Fruit fly (Drosophila melanogaster) whole organism, embryonic: Measurements from ENCODE around the gene CG11089.

ENCODE experiments used
- ATbp ChIP-seq: fragments of 200-800 bp; sonication (Bioruptor generic); optimal IDR thresholded peaks from 2 replicates; lab custom pipeline; 2017; ENCODE audit warnings: missing biosample characterization, mild to moderate bottlenecking, missing genetic modification characterization, missing genetic modification reagents
- B-H2 ChIP-seq: fragments of 200-800 bp; sonication (Bioruptor generic); optimal IDR thresholded peaks from 2 replicates; lab custom pipeline; 2018; ENCODE audit warnings: missing biosample characterization, mild to moderate bottlenecking, missing genetic modification characterization
- Bdp1 ChIP-seq: fragments of 200-800 bp; sonication (Bioruptor generic); optimal IDR thresholded peaks from 3 replicates; lab custom pipeline; 2016; ENCODE audit warnings: missing biosample characterization, missing genetic modification characterization
- CG11560 ChIP-seq: fragments of 200-800 bp; sonication (Bioruptor generic); IDR thresholded peaks from 3 replicates; pipeline ENCODE4 v1.3.6; 2022; ENCODE audit warnings: missing biosample characterization, missing genetic modification characterization
- CG12104 ChIP-seq: fragments of 200-800 bp; sonication (Bioruptor generic); optimal IDR thresholded peaks from 3 replicates; lab custom pipeline; 2016; ENCODE audit warnings: missing biosample characterization, missing genetic modification characterization
- CG14710 ChIP-seq: fragments of 200-800 bp; sonication (Bioruptor generic); optimal IDR thresholded peaks from 3 replicates; lab custom pipeline; 2019; ENCODE audit warnings: missing biosample characterization, mild to moderate bottlenecking, missing genetic modification characterization, moderate library complexity
- CG1529 ChIP-seq: fragments of 200-800 bp; sonication (Bioruptor generic); optimal IDR thresholded peaks from 3 replicates; lab custom pipeline; 2018; ENCODE audit warnings: missing biosample characterization, missing genetic modification characterization
- CG1832 ChIP-seq: fragments of 200-800 bp; sonication (Bioruptor generic); optimal IDR thresholded peaks from 2 replicates; lab custom pipeline; 2017; ENCODE audit warnings: missing biosample characterization, mild to moderate bottlenecking, missing genetic modification characterization, inconsistent platforms
- CG18619 ChIP-seq: fragments of 200-800 bp; sonication (Bioruptor generic); optimal IDR thresholded peaks from 3 replicates; lab custom pipeline; 2017; ENCODE audit warnings: missing biosample characterization, mild to moderate bottlenecking, missing genetic modification characterization
- CG4854 ChIP-seq: fragments of 200-800 bp; sonication (Bioruptor generic); optimal IDR thresholded peaks from 2 replicates; lab custom pipeline; 2016; ENCODE audit warnings: missing biosample characterization, missing genetic modification characterization, inconsistent platforms
- CG7745 ChIP-seq: fragments of 200-800 bp; sonication (Bioruptor generic); optimal IDR thresholded peaks from 2 replicates; lab custom pipeline; 2018; ENCODE audit warnings: missing biosample characterization, mild to moderate bottlenecking, missing genetic modification characterization, moderate library complexity
- CG7786 ChIP-seq: fragments of 200-800 bp; sonication (Bioruptor generic); optimal IDR thresholded peaks from 2 replicates; lab custom pipeline; 2016; ENCODE audit warnings: missing biosample characterization, missing genetic modification characterization
- CG7963 ChIP-seq: fragments of 200-800 bp; sonication (Bioruptor generic); IDR thresholded peaks from 3 replicates; pipeline ENCODE4 v1.3.6; 2022; ENCODE audit warnings: missing biosample characterization, missing genetic modification characterization; ENCODE audit not compliant: partially characterized antibody
- CG9876 ChIP-seq: fragments of 200-800 bp; sonication (Bioruptor generic); optimal IDR thresholded peaks from 2 replicates; lab custom pipeline; 2016; ENCODE audit warnings: missing biosample characterization, missing genetic modification characterization
- CHES-1-like ChIP-seq: fragments of 200-800 bp; sonication (Bioruptor generic); optimal IDR thresholded peaks from 2 replicates; lab custom pipeline; 2016; ENCODE audit warnings: missing biosample characterization, missing genetic modification characterization
- CTCF ChIP-seq: fragments of 200-800 bp; sonication (Bioruptor generic); optimal IDR thresholded peaks from 2 replicates; lab custom pipeline; 2017; ENCODE audit warnings: missing biosample characterization, mild to moderate bottlenecking, missing genetic modification characterization, moderate library complexity
- Doc2 ChIP-seq: fragments of 200-800 bp; sonication (Bioruptor generic); IDR thresholded peaks from 2 replicates; pipeline ENCODE4 v1.3.6; 2022; ENCODE audit warnings: missing biosample characterization, missing genetic modification characterization
- E2f2 ChIP-seq: fragments of 200-800 bp; sonication (Bioruptor generic); IDR thresholded peaks from 2 replicates; pipeline ENCODE4 v1.3.6; 2022; ENCODE audit warnings: missing biosample characterization, missing genetic modification characterization
- H2.0 ChIP-seq: fragments of 200-800 bp; sonication (Bioruptor generic); IDR thresholded peaks from 2 replicates; pipeline ENCODE4 v1.3.6; 2022; ENCODE audit warnings: missing biosample characterization, missing genetic modification characterization
- HmgZ ChIP-seq: fragments of 200-800 bp; sonication (Bioruptor generic); optimal IDR thresholded peaks from 2 replicates; lab custom pipeline; 2018; ENCODE audit warnings: missing biosample characterization, mild to moderate bottlenecking, missing genetic modification characterization
- MBD-R2 ChIP-seq: fragments of 200-800 bp; sonication (Bioruptor generic); IDR thresholded peaks from 2 replicates; pipeline ENCODE4 v1.3.6; 2022; ENCODE audit warnings: missing biosample characterization, missing genetic modification characterization
- NfI ChIP-seq: fragments of 200-800 bp; sonication (Bioruptor generic); optimal IDR thresholded peaks from 3 replicates; lab custom pipeline; 2018; ENCODE audit warnings: missing biosample characterization, mild to moderate bottlenecking, missing genetic modification characterization, moderate library complexity
- Poxn ChIP-seq: fragments of 200-800 bp; sonication (Bioruptor generic); IDR thresholded peaks from 2 replicates; pipeline ENCODE4 v1.3.6; 2022; ENCODE audit warnings: missing biosample characterization, missing genetic modification characterization
- Xbp1 ChIP-seq: fragments of 200-800 bp; sonication (Bioruptor generic); optimal IDR thresholded peaks from 3 replicates; lab custom pipeline; 2016; ENCODE audit warnings: missing biosample characterization, mild to moderate bottlenecking, missing genetic modification characterization
- ara ChIP-seq: fragments of 200-800 bp; sonication (Bioruptor generic); IDR thresholded peaks from 2 replicates; pipeline ENCODE4 v1.3.6; 2022; ENCODE audit warnings: missing biosample characterization, missing genetic modification characterization
- da ChIP-seq: fragments of 200-800 bp; sonication (Bioruptor generic); optimal IDR thresholded peaks from 2 replicates; lab custom pipeline; 2016; ENCODE audit warnings: missing biosample characterization, missing genetic modification characterization
- esg ChIP-seq: fragments of 200-800 bp; sonication (Bioruptor generic); conservative IDR thresholded peaks from 2 replicates; pipeline ENCODE4 v1.3.6; 2022; ENCODE audit warnings: missing biosample characterization, missing genetic modification characterization
- ftz-f1 ChIP-seq: fragments of 200-800 bp; sonication (Bioruptor generic); optimal IDR thresholded peaks from 2 replicates; lab custom pipeline; 2016; ENCODE audit warnings: missing biosample characterization, missing genetic modification characterization
- gem ChIP-seq: fragments of 200-800 bp; sonication (Bioruptor generic); optimal IDR thresholded peaks from 2 replicates; lab custom pipeline; 2019; ENCODE audit warnings: missing biosample characterization, mild to moderate bottlenecking, missing genetic modification characterization, moderate library complexity
- gt ChIP-seq: fragments of 200-800 bp; sonication (Bioruptor generic); IDR thresholded peaks from 2 replicates; pipeline ENCODE4 v1.3.6; 2022; ENCODE audit warnings: missing biosample characterization, missing genetic modification characterization
- hb ChIP-seq: fragments of 200-800 bp; sonication (Bioruptor generic); IDR thresholded peaks from 3 replicates; pipeline ENCODE4 v1.3.6; 2022; ENCODE audit warnings: missing biosample characterization, missing genetic modification characterization; ENCODE audit not compliant: partially characterized antibody
- kay ChIP-seq: fragments of 200-800 bp; sonication (Bioruptor generic); optimal IDR thresholded peaks from 2 replicates; lab custom pipeline; 2016; ENCODE audit warnings: missing biosample characterization, missing genetic modification characterization
- knrl ChIP-seq: fragments of 200-800 bp; sonication (Bioruptor generic); IDR thresholded peaks from 3 replicates; pipeline ENCODE4 v1.3.6; 2022; ENCODE audit warnings: missing biosample characterization, missing genetic modification characterization; ENCODE audit not compliant: partially characterized antibody
- lab ChIP-seq: fragments of 200-800 bp; sonication (Bioruptor generic); optimal IDR thresholded peaks from 3 replicates; lab custom pipeline; 2017; ENCODE audit warnings: missing biosample characterization, missing genetic modification characterization, mild to moderate bottlenecking, moderate library complexity, missing genetic modification reagents
- mam ChIP-seq: fragments of 200-800 bp; sonication (Bioruptor generic); optimal IDR thresholded peaks from 3 replicates; lab custom pipeline; 2016; ENCODE audit warnings: missing biosample characterization, missing genetic modification characterization
- mirr ChIP-seq: fragments of 200-800 bp; sonication (Bioruptor generic); optimal IDR thresholded peaks from 3 replicates; lab custom pipeline; 2018; ENCODE audit warnings: missing biosample characterization, mild to moderate bottlenecking, missing genetic modification characterization
- nmo ChIP-seq: fragments of 200-800 bp; sonication (Bioruptor generic); optimal IDR thresholded peaks from 2 replicates; lab custom pipeline; 2018; ENCODE audit warnings: missing biosample characterization, mild to moderate bottlenecking, missing genetic modification characterization, moderate library complexity
- p53 ChIP-seq: fragments of 200-800 bp; sonication (Bioruptor generic); optimal IDR thresholded peaks from 2 replicates; lab custom pipeline; 2016; ENCODE audit warnings: missing biosample characterization, missing genetic modification characterization
- pb ChIP-seq: fragments of 200-800 bp; sonication (Bioruptor generic); optimal IDR thresholded peaks from 3 replicates; lab custom pipeline; 2016; ENCODE audit warnings: missing biosample characterization, missing genetic modification characterization
- peb ChIP-seq: fragments of 200-800 bp; sonication (Bioruptor generic); IDR thresholded peaks from 2 replicates; pipeline ENCODE4 v1.3.6; 2022; ENCODE audit warnings: missing biosample characterization, missing genetic modification characterization
- prd ChIP-seq, 3 experiments: fragments of >200 bp in 2 of 3; fragments of 200-800 bp in 1 of 3; sonication (Bioruptor generic) in 1 of 3; optimal IDR thresholded peaks in 2 of 3; IDR thresholded peaks in 1 of 3; 2 replicates in 2 of 3; 3 replicates in 1 of 3; pipeline versions ENCODE4 v1.3.6 to Lab custom; 2017 to 2022; ENCODE audit warnings: missing biosample characterization in 1 of 3, missing genetic modification characterization in 1 of 3
- pros ChIP-seq: fragments of 200-800 bp; sonication (Bioruptor generic); optimal IDR thresholded peaks from 3 replicates; lab custom pipeline; 2019; ENCODE audit warnings: missing biosample characterization, mild to moderate bottlenecking, missing genetic modification characterization, moderate library complexity
- salm ChIP-seq: fragments of 200-800 bp; sonication (Bioruptor generic); optimal IDR thresholded peaks from 2 replicates; lab custom pipeline; 2018; ENCODE audit warnings: missing biosample characterization, mild to moderate bottlenecking, missing genetic modification characterization
- seq ChIP-seq: fragments of 200-800 bp; sonication (Bioruptor generic); IDR thresholded peaks from 2 replicates; pipeline ENCODE4 v1.3.6; 2022; ENCODE audit warnings: missing biosample characterization, missing genetic modification characterization
- sima ChIP-seq: fragments of 200-800 bp; sonication (Bioruptor generic); optimal IDR thresholded peaks from 2 replicates; lab custom pipeline; 2016; ENCODE audit warnings: missing biosample characterization, missing genetic modification characterization
- sna ChIP-seq: fragments of 200-800 bp; sonication (Bioruptor generic); IDR thresholded peaks from 2 replicates; pipeline ENCODE4 v1.3.6; 2022; ENCODE audit warnings: missing biosample characterization, missing genetic modification characterization; ENCODE audit not compliant: partially characterized antibody
- tio ChIP-seq: fragments of 200-800 bp; sonication (Bioruptor generic); optimal IDR thresholded peaks from 2 replicates; lab custom pipeline; 2017; ENCODE audit warnings: missing biosample characterization, missing genetic modification characterization, inconsistent platforms
- tna ChIP-seq: fragments of 200-800 bp; sonication (Bioruptor generic); IDR thresholded peaks from 2 replicates; pipeline ENCODE4 v1.3.6; 2022; ENCODE audit warnings: missing biosample characterization, missing genetic modification characterization; ENCODE audit not compliant: partially characterized antibody
- tx ChIP-seq: fragments of 200-800 bp; sonication (Bioruptor generic); optimal IDR thresholded peaks from 2 replicates; lab custom pipeline; 2016; ENCODE audit warnings: missing biosample characterization, missing genetic modification characterization
- wek ChIP-seq: fragments of 200-800 bp; sonication (Bioruptor generic); optimal IDR thresholded peaks from 3 replicates; lab custom pipeline; 2018; ENCODE audit warnings: missing biosample characterization, mild to moderate bottlenecking, missing genetic modification characterization, moderate library complexity

The CG11089 gene

dm6 chr3R:24870389-24871048, 6.3 kb upstream of the CG11089 start, which contains the start of gene CycB3 (continued):
- TF ChIP-seq Xbp1: no peak
- TF ChIP-seq CG7786 (GFP tag; lab: Kevin White, UChicago): no peak
- peak; percentile 50 for TF ChIP-seq nmo
- peak; percentile 58 for TF ChIP-seq CTCF (GFP tag; lab: Kevin White, UChicago)
- peak; percentile 71 for TF ChIP-seq HmgZ (tag; lab: Kevin White, UChicago)
- TF ChIP-seq ATbp (GFP tag; lab: Kevin White, UChicago): no peak
- TF ChIP-seq prd (optimal IDR thresholded peaks at IDR 0.05; lab: Kevin White, UChicago): no peak
- 0 out of 3 replicates have a peak, but pooled peaks have one; percentile 13 for TF ChIP-seq prd (GFP tag; IDR thresholded peaks at IDR 0.05; lab: Robert Waterston, UW)
- TF ChIP-seq salm (tag; lab: Kevin White, UChicago): no peak
- TF ChIP-seq sima (GFP tag; lab: Kevin White, UChicago): no peak
- no peak for TF ChIP-seq CG11560 (tag; lab: Robert Waterston, UW)
- TF ChIP-seq sna (GFP tag; lab: Robert Waterston, UW): no peak
- TF ChIP-seq lab (GFP tag; lab: Kevin White, UChicago): no peak
- no peak for TF ChIP-seq kay (GFP tag; lab: Kevin White, UChicago)
- TF ChIP-seq hb: no peak
- peak; percentile 34 for TF ChIP-seq da (GFP tag; lab: Kevin White, UChicago)
- TF ChIP-seq p53 (GFP tag; lab: Kevin White, UChicago): no peak
- TF ChIP-seq Poxn (GFP tag; lab: Robert Waterston, UW): no peak
- TF ChIP-seq tx: no peak
- peak; percentile 84 for TF ChIP-seq CG14710 (tag; lab: Kevin White, UChicago)
- no peak for TF ChIP-seq CG1832 (GFP tag; lab: Kevin White, UChicago)
- TF ChIP-seq pros: no peak
- TF ChIP-seq mam: no peak
- no peak for TF ChIP-seq pb (GFP tag; lab: Kevin White, UChicago)
- TF ChIP-seq mirr (GFP tag; lab: Kevin White, UChicago): peak; percentile 22
- no peak for TF ChIP-seq CG12104 (GFP tag; lab: Kevin White, UChicago)
- TF ChIP-seq CG18619: peak; percentile 26
- no peak for TF ChIP-seq gt (GFP tag; lab: Robert Waterston, UW)
- no peak for TF ChIP-seq Doc2 (GFP tag; lab: Robert Waterston, UW)
- no peak for TF ChIP-seq ara (GFP tag; lab: Robert Waterston, UW)
- 0 out of 2 replicates have a peak, but pooled peaks have one; percentile 30 for TF ChIP-seq tna (GFP tag; lab: Robert Waterston, UW)
- TF ChIP-seq knrl (GFP tag; lab: Robert Waterston, UW): peak; percentile 27; the same call in 1 of the 3 replicates
- no peak for TF ChIP-seq CG7963 (GFP tag; lab: Robert Waterston, UW)
- no peak for TF ChIP-seq esg (GFP tag; lab: Robert Waterston, UW)
- peak; percentile 31 for TF ChIP-seq Bdp1 (GFP tag; lab: Kevin White, UChicago)
- no peak for TF ChIP-seq CG9876
- no peak for TF ChIP-seq CG7745
- no peak for TF ChIP-seq gem
- TF ChIP-seq MBD-R2 (GFP tag; lab: Robert Waterston, UW): peak; percentile 68
- TF ChIP-seq peb (GFP tag; lab: Robert Waterston, UW): no peak
- TF ChIP-seq B-H2: no peak
- no peak for TF ChIP-seq H2.0 (GFP tag; lab: Robert Waterston, UW)
- peak; percentile 100 for TF ChIP-seq E2f2 (GFP tag; lab: Robert Waterston, UW)
- no peak for TF ChIP-seq seq
- peak; percentile 39 for TF ChIP-seq CHES-1-like (GFP tag; lab: Kevin White, UChicago)
- TF ChIP-seq ftz-f1 (GFP tag; lab: Kevin White, UChicago): no peak
- peak; percentile 100 for TF ChIP-seq wek (GFP tag; lab: Kevin White, UChicago)
- no peak for TF ChIP-seq tio
- TF ChIP-seq CG1529 (GFP tag; lab: Kevin White, UChicago): no peak
- TF ChIP-seq CG4854 (GFP tag; lab: Kevin White, UChicago): peak; percentile 7
- peak; percentile 46 for TF ChIP-seq NfI (GFP tag; lab: Kevin White, UChicago)
